Worm (Caenorhabditis elegans): ENCODE results near the gene C48A7.16.

DNA sequence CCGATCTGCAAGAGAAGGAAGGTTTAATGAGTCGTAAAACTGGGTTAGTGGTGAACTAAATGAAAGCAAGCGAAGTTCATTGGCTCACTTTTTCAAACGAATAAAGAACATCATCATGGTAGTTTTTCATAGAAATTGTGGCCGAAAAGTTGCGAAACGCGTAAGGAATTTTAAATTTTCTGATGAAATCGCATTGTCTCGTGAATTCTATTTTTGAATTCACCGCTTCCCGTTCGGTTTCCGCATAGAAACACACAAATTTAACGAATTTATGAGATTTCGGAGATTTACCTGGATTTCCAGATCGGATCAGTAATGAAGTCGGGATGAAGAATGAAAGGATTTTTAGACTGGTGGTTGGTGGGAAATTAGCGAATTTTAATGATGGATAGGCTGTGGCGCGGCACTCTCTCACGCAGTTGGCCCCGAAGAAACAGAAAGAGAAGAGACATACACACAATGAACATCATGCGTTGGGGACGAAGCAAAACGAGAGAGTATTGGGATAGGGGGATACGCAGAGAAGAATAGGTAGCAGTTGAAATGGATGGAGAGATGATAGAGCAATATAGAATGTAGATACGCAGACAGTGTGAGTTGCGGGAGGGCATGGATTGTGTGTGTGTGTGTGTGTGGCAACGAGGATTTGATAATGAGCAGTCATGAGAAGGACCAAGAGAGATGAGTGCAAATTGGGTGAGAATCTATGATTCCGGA, 18.3 kb upstream of the C48A7.16 start:
- no peak for TF ChIP-seq ZK546.5 (tag; optimal IDR thresholded peaks at IDR 0.05)
- TF ChIP-seq nhr-21 (tag; optimal IDR thresholded peaks at IDR 0.05) = peak; percentile 32
- TF ChIP-seq unc-62 (GFP tag; optimal IDR thresholded peaks at IDR 0.05) = no peak
